Worm (Caenorhabditis elegans) whole organism, L4/young adult: ENCODE measurements around the gene idpp-3.

Source experiments
- W03F9.2 ChIP-seq: fragments of 150-350 bp; optimal IDR thresholded peaks from 2 replicates; lab custom pipeline; 2014; ENCODE audit warnings: missing biosample characterization, missing genetic modification characterization
- dao-5 ChIP-seq: sonication (generic microtip); optimal IDR thresholded peaks from 2 replicates; lab custom pipeline; 2016; ENCODE audit warnings: missing genotype, missing genetic modification characterization, moderate library complexity, missing compliant biosample characterization

DNA sequence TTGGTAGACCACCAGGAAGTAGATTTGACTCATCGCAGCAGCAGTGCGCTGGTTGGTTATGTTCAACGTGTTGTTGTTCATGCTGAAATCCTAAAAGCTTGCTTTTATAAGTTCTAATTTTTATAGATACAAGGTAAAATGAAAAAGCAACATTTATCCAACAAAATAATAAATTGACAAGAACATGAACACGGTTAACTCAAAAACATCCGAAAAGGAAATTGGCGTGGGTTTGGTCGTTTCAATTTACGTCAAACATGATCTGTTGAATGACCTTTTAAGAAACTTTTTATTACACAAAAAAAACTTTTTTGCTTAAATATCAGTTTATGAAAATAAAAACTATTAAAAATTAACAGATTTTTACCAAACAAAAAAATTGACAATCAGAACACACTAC is 32.5 kb downstream of the idpp-3 start, which contains the start of gene ntr-2:
- TF ChIP-seq dao-5 (no peak), W03F9.2 (tag; lab: Kevin White, UChicago) (no peak)
